Fruit fly (Drosophila melanogaster): ENCODE measurements around the gene CG5521.

DNA sequence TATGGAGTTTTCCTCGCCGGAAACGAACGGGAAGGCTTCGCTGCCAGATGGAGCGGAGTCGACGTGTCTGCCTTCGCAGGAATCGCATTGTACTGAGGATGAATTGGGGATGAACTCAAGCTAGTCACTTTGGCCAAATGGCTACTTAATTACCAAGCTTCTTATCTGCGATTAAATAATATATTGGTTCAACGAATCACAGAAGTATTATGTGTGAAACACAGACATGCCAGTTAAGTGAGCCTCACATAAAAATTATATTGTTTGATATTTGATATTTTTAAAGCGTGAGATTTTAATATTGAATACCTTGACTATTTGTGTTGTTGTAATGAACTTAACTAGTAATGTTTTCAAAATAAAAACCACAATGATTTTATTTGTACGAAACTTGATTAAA lies 345 bp upstream of the CG5521 start, which contains the start of gene Gr97a:
- no peak for TF ChIP-seq Clk (GFP tag; optimal IDR thresholded peaks at IDR 0.05)
- no peak for TF ChIP-seq CG14711 (tag; optimal IDR thresholded peaks at IDR 0.05)
- TF ChIP-seq tj (GFP tag; optimal IDR thresholded peaks at IDR 0.05): no peak
- TF ChIP-seq Hr96 (GFP tag; optimal IDR thresholded peaks at IDR 0.05): no peak
- TF ChIP-seq cic (GFP tag; optimal IDR thresholded peaks at IDR 0.05): no peak
- no peak for TF ChIP-seq CG11617 (GFP tag; optimal IDR thresholded peaks at IDR 0.05)
- TF ChIP-seq cnc (optimal IDR thresholded peaks at IDR 0.05): no peak
- TF ChIP-seq bab1 (GFP tag; optimal IDR thresholded peaks at IDR 0.05): no peak
- no peak for TF ChIP-seq kay (GFP tag; ENCODE audit: borderline replicate concordance)

Measured in whole organism, adult.